Fruit fly (Drosophila melanogaster): Measurements from ENCODE around the gene CG32523.
A peak's percentile ranks its signal among the peaks of the same experiment; 100 is the strongest.

Gene CG32523

dm6 chrX:21226373-21226772, 8.7 kb downstream of the CG32523 start:
- TF ChIP-seq CG11762 (GFP tag; optimal IDR thresholded peaks at IDR 0.05; ENCODE audit: insufficient read depth) (no peak), net (GFP tag; optimal IDR thresholded peaks at IDR 0.05) (no peak), Gug (GFP tag; IDR thresholded peaks at IDR 0.05) (no peak), cyc (GFP tag; optimal IDR thresholded peaks at IDR 0.05) (peak; percentile 3), fd85E (GFP tag; optimal IDR thresholded peaks at IDR 0.05) (no peak), CG32006 (GFP tag; optimal IDR thresholded peaks at IDR 0.05) (peak; percentile 10), Hr4 (GFP tag; optimal IDR thresholded peaks at IDR 0.05) (no peak), topi (GFP tag; optimal IDR thresholded peaks at IDR 0.05) (no peak), Met (GFP tag; optimal IDR thresholded peaks at IDR 0.05) (peak; percentile 11), esn (GFP tag; optimal IDR thresholded peaks at IDR 0.05) (peak; percentile 16), CG8319 (GFP tag; optimal IDR thresholded peaks at IDR 0.05) (no peak), CG6792 (GFP tag; optimal IDR thresholded peaks at IDR 0.05) (no peak), Lpt (GFP tag; optimal IDR thresholded peaks at IDR 0.05) (no peak), CG11294 (GFP tag; IDR thresholded peaks at IDR 0.05) (no peak), acj6 (GFP tag; optimal IDR thresholded peaks at IDR 0.05) (no peak), dsx (GFP tag; optimal IDR thresholded peaks at IDR 0.05; ENCODE audit: poor library complexity, severe bottlenecking) (no peak), eg (GFP tag; IDR thresholded peaks at IDR 0.05) (no peak), spab (GFP tag; optimal IDR thresholded peaks at IDR 0.05) (no peak), Eip93F (GFP tag; optimal IDR thresholded peaks at IDR 0.05) (no peak), Hr38 (GFP tag; optimal IDR thresholded peaks at IDR 0.05) (no peak), vri (GFP tag; optimal IDR thresholded peaks at IDR 0.05) (no peak), svp (GFP tag) (peak; percentile 27), ss (GFP tag; optimal IDR thresholded peaks at IDR 0.05) (peak in 1 of 2 experiments; percentile 14), CG31627 (GFP tag; optimal IDR thresholded peaks at IDR 0.05) (no peak), CG9139 (GFP tag; optimal IDR thresholded peaks at IDR 0.05) (no peak), Eip78C (GFP tag) (peak; percentile 18), CG7368 (GFP tag; optimal IDR thresholded peaks at IDR 0.05) (no peak), achi (GFP tag; optimal IDR thresholded peaks at IDR 0.05) (no peak), CG10669 (GFP tag; optimal IDR thresholded peaks at IDR 0.05) (peak; percentile 17), CG6854 (GFP tag; optimal IDR thresholded peaks at IDR 0.05) (no peak), CG6163 (GFP tag; IDR thresholded peaks at IDR 0.05) (no peak), Ets96B (tag; optimal IDR thresholded peaks at IDR 0.05) (peak; percentile 27), CG6808 (GFP tag; optimal IDR thresholded peaks at IDR 0.05) (peak; percentile 2)

dm6 chrX:21231829-21232228, 14.2 kb downstream of the CG32523 start:
- TF ChIP-seq CG8119 (GFP tag; IDR thresholded peaks at IDR 0.05), result no peak
- peak; percentile 15 for TF ChIP-seq Eip78C (GFP tag)
- peak; percentile 4 for TF ChIP-seq CG1621 (tag; optimal IDR thresholded peaks at IDR 0.05)

DNA sequence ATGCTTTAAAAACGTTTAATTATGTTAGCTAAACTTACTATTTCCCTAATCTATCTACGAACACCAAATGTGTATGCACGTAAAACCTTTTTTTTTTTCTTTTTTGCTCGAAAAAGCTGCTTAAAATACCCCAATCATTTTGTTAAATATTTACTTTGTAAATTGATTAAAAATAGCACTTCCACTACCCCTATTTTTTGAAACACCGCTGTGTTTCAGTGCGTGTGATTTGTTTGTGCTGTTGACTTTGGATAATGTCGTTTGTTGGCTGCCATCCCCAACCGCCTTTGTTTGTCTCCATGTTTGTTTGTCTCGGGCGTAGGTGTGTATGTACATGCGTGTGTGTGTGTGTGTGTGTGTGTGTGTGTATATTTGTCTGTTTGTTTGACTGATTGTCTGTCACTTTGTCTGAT, 24.1 kb downstream of the CG32523 start:
- TF ChIP-seq acj6 (GFP tag; optimal IDR thresholded peaks at IDR 0.05) (no peak), CG7368 (GFP tag; optimal IDR thresholded peaks at IDR 0.05) (no peak), CG6276 (GFP tag; optimal IDR thresholded peaks at IDR 0.05) (no peak), Eip78C (GFP tag) (peak; percentile 66), fkh (GFP tag; optimal IDR thresholded peaks at IDR 0.05) (peak; percentile 88), CG8119 (GFP tag; IDR thresholded peaks at IDR 0.05) (0 out of 3 replicates have a peak, but pooled peaks have one; percentile 20), fd59A (GFP tag; optimal IDR thresholded peaks at IDR 0.05) (peak; percentile 23), CG10669 (GFP tag; optimal IDR thresholded peaks at IDR 0.05) (peak; percentile 11), Gug (GFP tag; IDR thresholded peaks at IDR 0.05) (no peak), CG8319 (GFP tag; optimal IDR thresholded peaks at IDR 0.05) (no peak), CG11902 (GFP tag; optimal IDR thresholded peaks at IDR 0.05) (no peak), Met (GFP tag; optimal IDR thresholded peaks at IDR 0.05) (no peak), Ets21C (GFP tag; optimal IDR thresholded peaks at IDR 0.05) (no peak), pdm3 (GFP tag; optimal IDR thresholded peaks at IDR 0.05) (peak; percentile 6), CG11762 (GFP tag; optimal IDR thresholded peaks at IDR 0.05; ENCODE audit: insufficient read depth) (no peak), achi (GFP tag; optimal IDR thresholded peaks at IDR 0.05) (no peak), Sox102F (GFP tag; optimal IDR thresholded peaks at IDR 0.05) (no peak), CG32006 (GFP tag; optimal IDR thresholded peaks at IDR 0.05) (peak; percentile 54), esn (GFP tag; optimal IDR thresholded peaks at IDR 0.05) (peak; percentile 4)

All from whole organism, prepupa.